Worm (Caenorhabditis elegans): Measurements from ENCODE around the gene B0303.16.

DNA sequence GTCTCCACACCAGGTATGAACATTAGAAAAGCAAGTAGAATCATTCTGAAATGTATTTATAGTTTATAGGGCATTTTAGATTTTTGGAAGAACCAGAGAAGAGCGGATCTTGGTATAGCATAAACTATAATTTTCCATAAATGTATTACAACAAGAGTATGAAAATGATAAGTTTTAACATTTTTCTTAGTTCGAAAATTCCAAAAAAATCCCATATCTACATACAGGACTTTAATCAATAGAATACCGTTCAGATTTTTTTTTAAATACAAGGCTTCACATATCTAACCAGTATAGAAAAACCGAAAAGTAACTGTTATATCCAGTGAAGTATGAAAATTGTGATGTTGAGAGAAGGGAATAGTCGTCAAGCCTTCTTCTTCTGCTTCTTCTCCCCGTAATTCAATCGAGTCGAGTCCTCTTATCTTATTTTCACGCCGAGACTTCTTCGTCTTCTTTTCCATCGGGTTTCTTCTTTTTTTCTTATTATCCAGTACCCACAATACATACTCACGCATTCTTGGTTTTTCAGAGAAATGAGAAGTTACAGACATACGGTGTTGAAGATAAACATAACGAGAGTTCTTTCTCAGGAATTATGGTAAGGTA is 39.0 kb downstream of the B0303.16 start, which contains the start of gene ZK370.6:
- no peak for TF ChIP-seq F13H6.1 (tag; optimal IDR thresholded peaks at IDR 0.05)
- no peak for TF ChIP-seq unc-39 (tag; optimal IDR thresholded peaks at IDR 0.05)
- TF ChIP-seq sem-4 (tag; optimal IDR thresholded peaks at IDR 0.05) = no peak
- TF ChIP-seq snpc-4 (tag; optimal IDR thresholded peaks at IDR 0.05) = no peak
- TF ChIP-seq nhr-129 (tag; optimal IDR thresholded peaks at IDR 0.05) = no peak
- TF ChIP-seq skn-1 (tag; optimal IDR thresholded peaks at IDR 0.05) = no peak
- TF ChIP-seq nhr-12 (tag; optimal IDR thresholded peaks at IDR 0.05) = no peak
- no peak for TF ChIP-seq nhr-77 (tag; optimal IDR thresholded peaks at IDR 0.05)

Data from whole organism, L2 larva.